Worm (Caenorhabditis elegans) whole organism, L3 larva: ENCODE results near the gene haf-8.

Experiments used
- R02D3.7 ChIP-seq: fragments of 150-350 bp; optimal IDR thresholded peaks from 2 replicates; lab custom pipeline; 2014; ENCODE audit warnings: missing biosample characterization, missing genetic modification characterization
- aly-2 ChIP-seq: fragments of 150-350 bp; optimal IDR thresholded peaks from 2 replicates; lab custom pipeline; 2014; ENCODE audit warnings: missing biosample characterization, missing genetic modification characterization
- ama-1 ChIP-seq: fragments of 150-350 bp; optimal IDR thresholded peaks from 2 replicates; lab custom pipeline; 2018
- ceh-82 ChIP-seq: fragments of 150-350 bp; optimal IDR thresholded peaks from 2 replicates; lab custom pipeline; 2014; ENCODE audit warnings: missing biosample characterization, missing genetic modification characterization
- ceh-9 ChIP-seq: sonication (generic microtip); optimal IDR thresholded peaks from 2 replicates; lab custom pipeline; 2018; ENCODE audit warnings: missing biosample characterization, missing genetic modification characterization
- daf-12 ChIP-seq: fragments of 150-350 bp; optimal IDR thresholded peaks from 2 replicates; lab custom pipeline; 2014; ENCODE audit warnings: missing biosample characterization, missing genetic modification reagents, missing genetic modification characterization
- elt-1 ChIP-seq: fragments of 150-350 bp; optimal IDR thresholded peaks from 2 replicates; lab custom pipeline; 2014; ENCODE audit warnings: missing biosample characterization, missing genetic modification characterization
- elt-2 ChIP-seq: sonication (generic microtip); optimal IDR thresholded peaks from 2 replicates; lab custom pipeline; 2016; ENCODE audit warnings: missing genetic modification reagents, mild to moderate bottlenecking, missing genetic modification characterization, missing compliant biosample characterization
- elt-3 ChIP-seq, 3 experiments: fragments of 150-350 bp in 1 of 3; sonication (generic microtip) in 2 of 3; optimal IDR thresholded peaks; 2 replicates in 2 of 3; 4 replicates in 1 of 3; lab custom pipeline; 2014 to 2017; ENCODE audit warnings: missing biosample characterization in 3 of 3, missing genetic modification characterization in 3 of 3
- eor-1 ChIP-seq, 2 experiments: fragments of 150-350 bp; optimal IDR thresholded peaks; 2 replicates each; lab custom pipeline; 2014 to 2018; ENCODE audit warnings: missing biosample characterization in 2 of 2, missing genetic modification characterization in 2 of 2
- fkh-10 ChIP-seq: sonication (generic microtip); optimal IDR thresholded peaks from 2 replicates; lab custom pipeline; 2017; ENCODE audit warnings: missing biosample characterization, missing genetic modification reagents, missing genetic modification characterization
- jun-1 ChIP-seq: fragments of 150-350 bp; optimal IDR thresholded peaks from 2 replicates; lab custom pipeline; 2014; ENCODE audit warnings: missing biosample characterization, missing genetic modification reagents, missing genetic modification characterization
- lin-15B ChIP-seq: fragments of 150-350 bp; optimal IDR thresholded peaks from 2 replicates; lab custom pipeline; 2014; ENCODE audit warnings: missing biosample characterization, missing genetic modification characterization
- lin-39 ChIP-seq: fragments of 150-350 bp; optimal IDR thresholded peaks from 2 replicates; lab custom pipeline; 2018; ENCODE audit warnings: missing biosample characterization, missing genetic modification reagents, missing genetic modification characterization
- lsy-12 ChIP-seq: sonication (generic microtip); optimal IDR thresholded peaks from 2 replicates; lab custom pipeline; 2016; ENCODE audit warnings: mild to moderate bottlenecking, missing genetic modification characterization, missing compliant biosample characterization
- mdl-1 ChIP-seq: fragments of 150-350 bp; optimal IDR thresholded peaks from 2 replicates; lab custom pipeline; 2014; ENCODE audit warnings: missing biosample characterization, missing genetic modification characterization
- mml-1 ChIP-seq: fragments of 150-350 bp; sonication (generic microtip); optimal IDR thresholded peaks from 3 replicates; lab custom pipeline; 2014; ENCODE audit warnings: missing biosample characterization, missing genetic modification characterization
- nfya-1 ChIP-seq: sonication (generic microtip); optimal IDR thresholded peaks from 2 replicates; lab custom pipeline; 2017; ENCODE audit warnings: missing genetic modification characterization, mild to moderate bottlenecking, missing compliant biosample characterization, antibody characterized with exemption, moderate library complexity; ENCODE audit not compliant: insufficient read depth
- nhr-11 ChIP-seq: fragments of 150-350 bp; optimal IDR thresholded peaks from 2 replicates; lab custom pipeline; 2014; ENCODE audit warnings: missing biosample characterization, missing genetic modification characterization
- nhr-12 ChIP-seq: fragments of 150-350 bp; optimal IDR thresholded peaks from 2 replicates; lab custom pipeline; 2014; ENCODE audit warnings: missing biosample characterization, missing genetic modification characterization
- nhr-23 ChIP-seq: fragments of 150-350 bp; optimal IDR thresholded peaks from 2 replicates; lab custom pipeline; 2014; ENCODE audit warnings: missing biosample characterization, missing genetic modification reagents, missing genetic modification characterization
- nhr-25 ChIP-seq: sonication (generic microtip); optimal IDR thresholded peaks from 2 replicates; lab custom pipeline; 2017; ENCODE audit warnings: missing biosample characterization, missing genetic modification characterization
- nhr-28 ChIP-seq: fragments of 150-350 bp; optimal IDR thresholded peaks from 2 replicates; lab custom pipeline; 2014; ENCODE audit warnings: missing biosample characterization, missing genetic modification characterization
- nhr-43 ChIP-seq: sonication (generic microtip); optimal IDR thresholded peaks from 2 replicates; lab custom pipeline; 2016; ENCODE audit warnings: mild to moderate bottlenecking, missing genetic modification characterization, missing compliant biosample characterization; ENCODE audit not compliant: poor library complexity, severe bottlenecking
- nhr-67 ChIP-seq: fragments of 150-350 bp; optimal IDR thresholded peaks from 2 replicates; lab custom pipeline; 2014; ENCODE audit warnings: missing biosample characterization, missing genetic modification characterization
- nhr-76 ChIP-seq: fragments of 150-350 bp; sonication (generic microtip); optimal IDR thresholded peaks from 5 replicates; lab custom pipeline; 2014; ENCODE audit warnings: missing biosample characterization, missing genetic modification characterization
- pha-4 ChIP-seq: fragments of 150-350 bp; optimal IDR thresholded peaks from 2 replicates; lab custom pipeline; 2014; ENCODE audit warnings: missing biosample characterization, missing genetic modification reagents, missing genetic modification characterization
- pqm-1 ChIP-seq: fragments of 150-350 bp; optimal IDR thresholded peaks from 2 replicates; lab custom pipeline; 2017; ENCODE audit warnings: missing biosample characterization, missing genetic modification characterization, inconsistent platforms
- sea-2 ChIP-seq: fragments of 150-350 bp; sonication (generic microtip); optimal IDR thresholded peaks from 4 replicates; lab custom pipeline; 2014; ENCODE audit warnings: missing biosample characterization, missing genetic modification reagents, missing genetic modification characterization
- skn-1 ChIP-seq: fragments of 150-350 bp; optimal IDR thresholded peaks from 2 replicates; lab custom pipeline; 2014; ENCODE audit warnings: missing biosample characterization, missing genetic modification characterization
- snpc-4 ChIP-seq: fragments of 150-350 bp; optimal IDR thresholded peaks from 2 replicates; lab custom pipeline; 2014; ENCODE audit warnings: missing biosample characterization, missing genetic modification characterization
- tbx-2 ChIP-seq: sonication (generic microtip); optimal IDR thresholded peaks from 2 replicates; lab custom pipeline; 2016; ENCODE audit warnings: mild to moderate bottlenecking, missing genetic modification characterization, missing compliant biosample characterization
- unc-39 ChIP-seq: sonication (generic microtip); optimal IDR thresholded peaks from 4 replicates; lab custom pipeline; 2017; ENCODE audit warnings: missing biosample characterization, missing genetic modification characterization
- unc-62 ChIP-seq: fragments of 150-350 bp; sonication (generic microtip); optimal IDR thresholded peaks from 4 replicates; lab custom pipeline; 2014; ENCODE audit warnings: missing biosample characterization, missing genetic modification reagents, missing genetic modification characterization
- ztf-11 ChIP-seq: fragments of 150-350 bp; optimal IDR thresholded peaks from 2 replicates; lab custom pipeline; 2014; ENCODE audit warnings: missing biosample characterization, missing genetic modification characterization
- ztf-4 ChIP-seq: fragments of 150-350 bp; optimal IDR thresholded peaks from 2 replicates; lab custom pipeline; 2014; ENCODE audit warnings: missing biosample characterization, missing genetic modification characterization

haf-8 gene

ce11 chrIV:14699840-14700239 is at the start of gene haf-8:
TSS of gene haf-8 (minus strand) at chrIV:14699940.
- no peak for TF ChIP-seq ceh-82 (tag; lab: Kevin White, UChicago)
- TF ChIP-seq R02D3.7 = no peak
- no peak for TF ChIP-seq nhr-43 (tag; lab: Kevin White, UChicago)
- no peak for TF ChIP-seq nhr-76
- no peak for TF ChIP-seq nhr-67 (tag; lab: Kevin White, UChicago)
- TF ChIP-seq unc-39 = no peak
- TF ChIP-seq ceh-9 (tag; lab: Kevin White, UChicago) = no peak
- TF ChIP-seq elt-2 (tag; lab: Kevin White, UChicago) = no peak
- TF ChIP-seq eor-1 (tag; optimal IDR thresholded peaks at IDR 0.05; lab: Kevin White, UChicago) = no peak
- TF ChIP-seq elt-3 (tag; optimal IDR thresholded peaks at IDR 0.05; lab: Kevin White, UChicago) = no peak

- TF ChIP-seq jun-1 (tag; lab: Kevin White, UChicago) (no peak), lin-39 (no peak)
Observed at ce11 chrIV:14741926-14742325, 42.2 kb upstream of the haf-8 start.

ce11 chrIV:14729272-14729671 is 29.5 kb upstream of the haf-8 start:
- TF ChIP-seq tbx-2 (tag; lab: Kevin White, UChicago) (no peak), elt-1 (tag; lab: Kevin White, UChicago) (peak; percentile 68), mdl-1 (tag; lab: Kevin White, UChicago) (no peak), fkh-10 (GFP tag; lab: Kevin White, UChicago) (no peak), nhr-23 (tag; lab: Kevin White, UChicago) (no peak), nhr-12 (tag; lab: Kevin White, UChicago) (no peak), nhr-25 (tag; lab: Kevin White, UChicago) (peak; percentile 81), ama-1 (lab: Kevin White, UChicago) (no peak), lin-15B (tag; lab: Kevin White, UChicago) (no peak), mml-1 (tag; lab: Kevin White, UChicago) (no peak)

- no peak for TF ChIP-seq nhr-28 (tag; lab: Kevin White, UChicago)
- no peak for TF ChIP-seq nhr-11 (tag; lab: Kevin White, UChicago)
- no peak for TF ChIP-seq aly-2 (tag; lab: Kevin White, UChicago)
- no peak for TF ChIP-seq ceh-9 (tag; lab: Kevin White, UChicago)
- no peak for TF ChIP-seq nfya-1 (tag; lab: Kevin White, UChicago)
- TF ChIP-seq lin-15B (tag; lab: Kevin White, UChicago) = no peak
- TF ChIP-seq nhr-43 (tag; lab: Kevin White, UChicago) = no peak
- no peak for TF ChIP-seq ztf-11 (tag; lab: Kevin White, UChicago)
- TF ChIP-seq elt-1 (tag; lab: Kevin White, UChicago) = no peak
- TF ChIP-seq pqm-1 (tag; lab: Kevin White, UChicago) = no peak
- TF ChIP-seq snpc-4 (tag; lab: Kevin White, UChicago) = no peak
- TF ChIP-seq elt-3 (tag; optimal IDR thresholded peaks at IDR 0.05; lab: Kevin White, UChicago) = no peak
- TF ChIP-seq, all 47 proteins: peak for 0
Observed at ce11 chrIV:14728225-14728624, 28.5 kb upstream of the haf-8 start, which contains the start of gene Y57G11C.42. TSS of gene Y57G11C.42 (plus strand) at chrIV:14728525.

ce11 chrIV:14715500-14715899 is 15.8 kb upstream of the haf-8 start, which contains the start of gene lgc-8:
TSS of gene lgc-8 (plus strand) at chrIV:14715800.
- TF ChIP-seq pha-4 (no peak), skn-1 (tag; lab: Kevin White, UChicago) (no peak), pqm-1 (tag; lab: Kevin White, UChicago) (no peak), sea-2 (GFP tag; lab: Kevin White, UChicago) (no peak), daf-12 (tag; lab: Kevin White, UChicago) (no peak), ceh-9 (tag; lab: Kevin White, UChicago) (no peak), ztf-4 (tag; lab: Kevin White, UChicago) (no peak), eor-1 (tag; optimal IDR thresholded peaks at IDR 0.05; lab: Kevin White, UChicago) (no peak), elt-1 (tag; lab: Kevin White, UChicago) (no peak), elt-2 (tag; lab: Kevin White, UChicago) (no peak), lsy-12 (no peak), ceh-82 (tag; lab: Kevin White, UChicago) (no peak), nfya-1 (tag; lab: Kevin White, UChicago) (no peak), mdl-1 (tag; lab: Kevin White, UChicago) (no peak), unc-62 (no peak), fkh-10 (GFP tag; lab: Kevin White, UChicago) (no peak), lin-39 (no peak), R02D3.7 (no peak)
